Worm (Caenorhabditis elegans) whole organism, L4 larva: Measurements from ENCODE around the gene far-8.
A peak's percentile ranks its signal among the peaks of the same experiment; 100 is the strongest.

Source experiments
- D1046.2 ChIP-seq: fragments of 200-800 bp; sonication (Bioruptor generic); IDR thresholded peaks from 2 replicates; pipeline ENCODE4 v1.3.6; 2022; ENCODE audit warnings: missing genetic modification characterization, missing compliant biosample characterization
- F37D6.2 ChIP-seq: sonication (generic microtip); optimal IDR thresholded peaks from 2 replicates; lab custom pipeline; 2016; ENCODE audit warnings: mild to moderate bottlenecking, missing genetic modification characterization, missing compliant biosample characterization
- T20F7.1 ChIP-seq: fragments of 200-800 bp; sonication (Bioruptor generic); optimal IDR thresholded peaks from 2 replicates; lab custom pipeline; 2018; ENCODE audit warnings: mild to moderate bottlenecking, missing genetic modification characterization, missing compliant biosample characterization
- Y105C5A.15 ChIP-seq: fragments of 200-800 bp; sonication (Bioruptor generic); IDR thresholded peaks from 2 replicates; pipeline ENCODE4 v1.3.6; 2022; ENCODE audit warnings: missing genetic modification characterization, missing compliant biosample characterization
- aha-1 ChIP-seq: fragments of 150-350 bp; peaks from one replicate; lab custom pipeline; 2014; ENCODE audit warnings: missing biosample characterization, missing genetic modification characterization
- aly-2 ChIP-seq: sonication (generic microtip); optimal IDR thresholded peaks from 2 replicates; lab custom pipeline; 2018; ENCODE audit warnings: missing biosample characterization, missing genetic modification characterization
- ceh-62 ChIP-seq: sonication (generic microtip); optimal IDR thresholded peaks from 2 replicates; lab custom pipeline; 2017; ENCODE audit warnings: missing biosample characterization, missing genetic modification characterization
- cey-2 ChIP-seq: sonication (generic microtip); optimal IDR thresholded peaks from 3 replicates; lab custom pipeline; 2017; ENCODE audit warnings: missing genetic modification characterization, mild to moderate bottlenecking, missing compliant biosample characterization, antibody characterized with exemption, borderline replicate concordance; ENCODE audit not compliant: insufficient read depth
- ctbp-1 ChIP-seq: fragments of 200-800 bp; sonication (Bioruptor generic); IDR thresholded peaks from 2 replicates; pipeline ENCODE4 v1.3.6; 2022; ENCODE audit warnings: missing genetic modification reagents, missing genetic modification characterization, missing compliant biosample characterization
- daf-12 ChIP-seq: fragments of 150-350 bp; optimal IDR thresholded peaks from 2 replicates; lab custom pipeline; 2014; ENCODE audit warnings: missing biosample characterization, missing genetic modification reagents, missing genetic modification characterization
- daf-8 ChIP-seq: fragments of 200-800 bp; sonication (Bioruptor generic); IDR thresholded peaks from 2 replicates; pipeline ENCODE4 v1.3.6; 2022; ENCODE audit warnings: missing genetic modification characterization, missing compliant biosample characterization
- dmd-6 ChIP-seq: fragments of 200-800 bp; sonication (Bioruptor generic); IDR thresholded peaks from 2 replicates; pipeline ENCODE4 v1.3.6; 2022; ENCODE audit warnings: missing genetic modification reagents, missing genetic modification characterization, missing compliant biosample characterization
- dmd-8 ChIP-seq: fragments of 200-800 bp; sonication (Bioruptor generic); IDR thresholded peaks from 2 replicates; pipeline ENCODE4 v1.3.6; 2022; ENCODE audit warnings: missing genetic modification characterization, missing compliant biosample characterization
- dpl-1 ChIP-seq: fragments of 150-350 bp; optimal IDR thresholded peaks from 2 replicates; lab custom pipeline; 2014; ENCODE audit warnings: missing biosample characterization, missing genetic modification reagents, missing genetic modification characterization
- dve-1 ChIP-seq: sonication (generic microtip); optimal IDR thresholded peaks from 2 replicates; lab custom pipeline; 2017; ENCODE audit warnings: antibody characterized with exemption, mild to moderate bottlenecking, missing genetic modification characterization, missing compliant biosample characterization; ENCODE audit not compliant: insufficient read depth
- egl-27 ChIP-seq: sonication (generic microtip); optimal IDR thresholded peaks from 3 replicates; lab custom pipeline; 2017; ENCODE audit warnings: missing biosample characterization, missing genetic modification reagents, missing genetic modification characterization
- egl-43 ChIP-seq: fragments of 200-800 bp; sonication (Bioruptor generic); IDR thresholded peaks from 2 replicates; pipeline ENCODE4 v1.3.6; 2022; ENCODE audit warnings: missing genetic modification reagents, missing genetic modification characterization, missing compliant biosample characterization
- fos-1 ChIP-seq: fragments of 150-350 bp; optimal IDR thresholded peaks from 2 replicates; lab custom pipeline; 2014; ENCODE audit warnings: missing biosample characterization, missing genetic modification characterization
- hlh-11 ChIP-seq: fragments of 200-800 bp; sonication (Bioruptor generic); optimal IDR thresholded peaks from 2 replicates; lab custom pipeline; 2018; ENCODE audit warnings: mild to moderate bottlenecking, missing genetic modification characterization, missing compliant biosample characterization
- hlh-30 ChIP-seq: sonication (generic microtip); optimal IDR thresholded peaks from 2 replicates; lab custom pipeline; 2017; ENCODE audit warnings: antibody characterized with exemption, mild to moderate bottlenecking, missing genetic modification characterization, missing compliant biosample characterization; ENCODE audit not compliant: insufficient read depth
- hmg-1.1 ChIP-seq: fragments of 200-800 bp; sonication (Bioruptor generic); IDR thresholded peaks from 2 replicates; pipeline ENCODE4 v1.3.6; 2022; ENCODE audit warnings: missing genetic modification reagents, missing genetic modification characterization, missing compliant biosample characterization
- jun-1 ChIP-seq: fragments of 150-350 bp; optimal IDR thresholded peaks from 2 replicates; lab custom pipeline; 2014; ENCODE audit warnings: missing biosample characterization, missing genetic modification reagents, missing genetic modification characterization
- lin-1 ChIP-seq: fragments of 200-800 bp; sonication (Bioruptor generic); IDR thresholded peaks from 2 replicates; pipeline ENCODE4 v1.3.6; 2022; ENCODE audit warnings: missing genetic modification reagents, missing genetic modification characterization, missing compliant biosample characterization
- lin-29 ChIP-seq: fragments of 200-800 bp; sonication (Bioruptor generic); IDR thresholded peaks from 2 replicates; pipeline ENCODE4 v1.3.6; 2022; ENCODE audit warnings: missing genetic modification reagents, missing genetic modification characterization, missing compliant biosample characterization
- lir-3 ChIP-seq: sonication (generic microtip); optimal IDR thresholded peaks from 2 replicates; lab custom pipeline; 2016; ENCODE audit warnings: mild to moderate bottlenecking, missing genetic modification characterization, missing compliant biosample characterization
- lsy-2 ChIP-seq, 2 experiments: fragments of 150-350 bp in 1 of 2; sonication (generic microtip) in 1 of 2; optimal IDR thresholded peaks; 2 replicates each; lab custom pipeline; 2014 to 2017; ENCODE audit warnings: missing biosample characterization in 2 of 2, missing genetic modification characterization in 2 of 2
- mep-1 ChIP-seq: fragments of 150-350 bp; sonication (generic microtip); optimal IDR thresholded peaks from 3 replicates; lab custom pipeline; 2014; ENCODE audit warnings: missing biosample characterization, missing genetic modification characterization
- mes-2 ChIP-seq: sonication (generic microtip); optimal IDR thresholded peaks from 2 replicates; lab custom pipeline; 2016; ENCODE audit warnings: missing genotype, mild to moderate bottlenecking, missing genetic modification characterization, missing compliant biosample characterization; ENCODE audit not compliant: poor library complexity, severe bottlenecking
- mxl-2 ChIP-seq: fragments of 200-800 bp; sonication (Bioruptor generic); conservative IDR thresholded peaks from 2 replicates; pipeline ENCODE4 v1.3.6; 2022; ENCODE audit warnings: missing genetic modification reagents, missing genetic modification characterization, missing compliant biosample characterization
- mxl-3 ChIP-seq: fragments of 200-800 bp; sonication (Bioruptor generic); optimal IDR thresholded peaks from 2 replicates; lab custom pipeline; 2018; ENCODE audit warnings: mild to moderate bottlenecking, missing genetic modification characterization, missing compliant biosample characterization
- nhr-11 ChIP-seq: fragments of 150-350 bp; optimal IDR thresholded peaks from 2 replicates; lab custom pipeline; 2014; ENCODE audit warnings: missing biosample characterization, missing genetic modification characterization
- nhr-111 ChIP-seq: fragments of 200-800 bp; sonication (Bioruptor generic); optimal IDR thresholded peaks from 2 replicates; lab custom pipeline; 2018; ENCODE audit warnings: mild to moderate bottlenecking, missing genetic modification characterization, missing compliant biosample characterization
- nhr-28 ChIP-seq: fragments of 150-350 bp; optimal IDR thresholded peaks from 2 replicates; lab custom pipeline; 2014; ENCODE audit warnings: missing biosample characterization, missing genetic modification characterization
- nhr-77 ChIP-seq: fragments of 150-350 bp; optimal IDR thresholded peaks from 2 replicates; lab custom pipeline; 2014; ENCODE audit warnings: missing biosample characterization, missing genetic modification characterization
- pha-4 ChIP-seq, 2 experiments: fragments of 150-350 bp in 1 of 2; fragments of 200-800 bp in 1 of 2; sonication (Bioruptor generic) in 1 of 2; IDR thresholded peaks in 1 of 2; optimal IDR thresholded peaks in 1 of 2; 2 replicates each; pipeline versions ENCODE4 v1.3.6 to Lab custom; 2014 to 2022; ENCODE audit warnings: missing genetic modification characterization in 2 of 2, missing genetic modification reagents in 2 of 2, missing biosample characterization in 1 of 2, missing compliant biosample characterization in 1 of 2
- pqm-1 ChIP-seq: sonication (generic microtip); optimal IDR thresholded peaks from 2 replicates; lab custom pipeline; 2017; ENCODE audit warnings: missing biosample characterization, missing genetic modification characterization
- sdz-12 ChIP-seq: fragments of 200-800 bp; sonication (Bioruptor generic); optimal IDR thresholded peaks from 2 replicates; lab custom pipeline; 2018; ENCODE audit warnings: mild to moderate bottlenecking, missing genetic modification characterization, missing compliant biosample characterization
- skn-1 ChIP-seq: fragments of 150-350 bp; optimal IDR thresholded peaks from 2 replicates; lab custom pipeline; 2014; ENCODE audit warnings: missing biosample characterization, missing genetic modification characterization
- spr-1 ChIP-seq: sonication (generic microtip); optimal IDR thresholded peaks from 2 replicates; lab custom pipeline; 2016; ENCODE audit warnings: mild to moderate bottlenecking, missing genetic modification characterization, missing compliant biosample characterization
- tag-97 ChIP-seq: fragments of 200-800 bp; sonication (Bioruptor generic); IDR thresholded peaks from 2 replicates; pipeline ENCODE4 v1.3.6; 2022; ENCODE audit warnings: missing genetic modification characterization, missing compliant biosample characterization
- unc-130 ChIP-seq: sonication (generic microtip); optimal IDR thresholded peaks from 2 replicates; lab custom pipeline; 2016; ENCODE audit warnings: missing genetic modification reagents, missing genetic modification characterization, missing compliant biosample characterization
- unc-62 ChIP-seq, 3 experiments: fragments of 150-350 bp in 1 of 3; sonication (generic microtip); optimal IDR thresholded peaks in 2 of 3; peaks in 1 of 3; 1 replicate in 1 of 3; 2 replicates in 2 of 3; lab custom pipeline; 2014 to 2017; ENCODE audit warnings: missing biosample characterization in 3 of 3, missing genetic modification characterization in 3 of 3, missing genetic modification reagents in 3 of 3, missing genotype in 1 of 3
- zfp-2 ChIP-seq: sonication (generic microtip); optimal IDR thresholded peaks from 2 replicates; lab custom pipeline; 2016; ENCODE audit warnings: mild to moderate bottlenecking, missing genetic modification characterization, missing compliant biosample characterization
- zfp-3 ChIP-seq: fragments of 200-800 bp; sonication (Bioruptor generic); conservative IDR thresholded peaks from 2 replicates; pipeline ENCODE4 v1.3.6; 2022; ENCODE audit warnings: missing genetic modification reagents, missing genetic modification characterization, missing compliant biosample characterization
- zip-11 ChIP-seq: fragments of 200-800 bp; sonication (Bioruptor generic); IDR thresholded peaks from 2 replicates; pipeline ENCODE4 v1.3.6; 2022; ENCODE audit warnings: missing genetic modification characterization, missing compliant biosample characterization

The far-8 gene

ce11 chrIII:825256-825655 is 17.5 kb upstream of the far-8 start:
- TF ChIP-seq ctbp-1 (GFP tag; lab: Robert Waterston, UW) (no peak), aha-1 (peak; percentile 98)

DNA sequence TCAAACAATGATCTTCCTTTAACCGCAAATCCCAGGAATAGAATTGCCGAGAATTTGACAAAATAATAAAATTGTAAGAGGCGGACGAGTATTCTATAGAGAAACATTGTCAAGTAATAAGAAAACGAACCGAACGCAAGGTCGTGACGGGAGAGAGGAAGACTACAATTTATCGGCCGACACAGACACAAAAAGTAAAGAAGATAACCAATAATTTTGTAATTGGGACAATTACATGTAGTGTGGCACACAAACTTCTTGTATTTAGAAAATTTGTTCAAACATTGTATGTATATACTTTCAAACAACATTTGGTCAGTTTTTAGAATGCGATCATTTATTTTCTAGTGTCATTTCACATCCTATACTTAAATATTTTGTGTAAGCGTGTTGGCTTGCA is 10.8 kb upstream of the far-8 start, which contains the start of gene ceeh-1:
ceeh-1 (minus strand) TSS at position 317 of the 400 bp plus-strand sequence.
- TF ChIP-seq daf-12 (tag; lab: Kevin White, UChicago) (no peak), egl-43 (GFP tag; lab: Robert Waterston, UW) (no peak), pha-4 (GFP tag; IDR thresholded peaks at IDR 0.05; lab: Robert Waterston, UW) (no peak), pha-4 (tag; optimal IDR thresholded peaks at IDR 0.05; lab: Kevin White, UChicago) (no peak), pqm-1 (tag; lab: Kevin White, UChicago) (peak; percentile 30), dmd-6 (GFP tag; lab: Robert Waterston, UW) (peak; percentile 20; the same call in 1 of the 2 replicates), cey-2 (tag; lab: Kevin White, UChicago) (no peak), nhr-77 (tag; lab: Kevin White, UChicago) (peak; percentile 4), unc-62 (GFP tag; optimal IDR thresholded peaks at IDR 0.05 in 1 of 2; lab: Kevin White, UChicago) (peak in 1 of 2 experiments; percentile 15), unc-62 (tag; optimal IDR thresholded peaks at IDR 0.05; lab: Kevin White, UChicago) (no peak), mep-1 (tag; lab: Kevin White, UChicago) (no peak), lsy-2 (tag; optimal IDR thresholded peaks at IDR 0.05; lab: Kevin White, UChicago) (peak in 1 of 2 experiments; percentile 4), hlh-11 (tag; lab: Kevin White, UChicago) (peak; percentile 12), mxl-2 (GFP tag; lab: Robert Waterston, UW) (no peak), nhr-28 (tag; lab: Kevin White, UChicago) (peak; percentile 100), mxl-3 (peak; percentile 22)

- TF ChIP-seq F37D6.2 (tag; lab: Kevin White, UChicago), result no peak
- TF ChIP-seq nhr-11 (tag; lab: Kevin White, UChicago), result peak; percentile 33
- TF ChIP-seq lin-29 (GFP tag; lab: Robert Waterston, UW), result no peak
- TF ChIP-seq daf-8 (GFP tag; lab: Robert Waterston, UW), result no peak
- peak; percentile 72; the same call in 1 of the 2 replicates for TF ChIP-seq lin-1
- TF ChIP-seq tag-97 (GFP tag; lab: Robert Waterston, UW), result no peak
- TF ChIP-seq mxl-3, result peak; percentile 32
- TF ChIP-seq dpl-1 (GFP tag; lab: Kevin White, UChicago), result no peak
- TF ChIP-seq fos-1 (tag; lab: Kevin White, UChicago), result no peak
- TF ChIP-seq unc-130 (GFP tag; lab: Kevin White, UChicago), result no peak
- peak; percentile 45 for TF ChIP-seq jun-1 (tag; lab: Kevin White, UChicago)
- no peak for TF ChIP-seq zfp-2 (tag; lab: Kevin White, UChicago)
- TF ChIP-seq spr-1 (tag; lab: Kevin White, UChicago), result no peak
- TF ChIP-seq nhr-111 (GFP tag; lab: Kevin White, UChicago), result no peak
- no peak for TF ChIP-seq dmd-8 (GFP tag; lab: Robert Waterston, UW)
- no peak for TF ChIP-seq sdz-12
- no peak for TF ChIP-seq ctbp-1 (GFP tag; lab: Robert Waterston, UW)
- TF ChIP-seq hmg-1.1 (GFP tag; lab: Robert Waterston, UW), result no peak
- TF ChIP-seq Y105C5A.15 (GFP tag; lab: Robert Waterston, UW), result no peak
- TF ChIP-seq zip-11 (GFP tag; lab: Robert Waterston, UW), result no peak
- TF ChIP-seq dve-1 (tag; lab: Kevin White, UChicago), result peak; percentile 95
- TF ChIP-seq aly-2 (tag; lab: Kevin White, UChicago), result no peak
- TF ChIP-seq cey-2 (tag; lab: Kevin White, UChicago), result no peak
- TF ChIP-seq zfp-3 (GFP tag; lab: Robert Waterston, UW), result no peak
- TF ChIP-seq lir-3 (tag; lab: Kevin White, UChicago), result no peak
- peak; percentile 38 for TF ChIP-seq T20F7.1
- no peak for TF ChIP-seq D1046.2
- peak; percentile 43 for TF ChIP-seq mes-2 (tag; lab: Kevin White, UChicago)
- TF ChIP-seq egl-27 (tag; lab: Kevin White, UChicago), result no peak
- TF ChIP-seq ceh-62, result no peak
- peak; percentile 74 for TF ChIP-seq hlh-30 (tag; lab: Kevin White, UChicago)
- no peak for TF ChIP-seq skn-1
Measured at ce11 chrIII:832855-833504, 9.8 kb upstream of the far-8 start, which contains the start of gene zip-2. TSS of gene zip-2 (plus strand) at chrIII:832982.
